Fruit fly (Drosophila melanogaster) whole organism, adult: ENCODE measurements around the gene Amnionless.

Experiments used
- CG33017 ChIP-seq: fragments of 200-800 bp; sonication (Bioruptor generic); optimal IDR thresholded peaks from 2 replicates; lab custom pipeline; 2018; ENCODE audit warnings: missing biosample characterization, mild to moderate bottlenecking, missing genetic modification characterization, moderate library complexity
- Clk ChIP-seq: fragments of 200-800 bp; sonication (Bioruptor generic); optimal IDR thresholded peaks from 2 replicates; lab custom pipeline; 2017; ENCODE audit warnings: missing biosample characterization, missing genetic modification characterization
- Crg-1 ChIP-seq: fragments of 200-800 bp; sonication (Bioruptor generic); optimal IDR thresholded peaks from 2 replicates; lab custom pipeline; 2016; ENCODE audit warnings: missing biosample characterization, missing genetic modification characterization
- Mnt ChIP-seq: fragments of 200-800 bp; sonication (Bioruptor generic); optimal IDR thresholded peaks from 2 replicates; lab custom pipeline; 2016; ENCODE audit warnings: missing biosample characterization, mild to moderate bottlenecking, missing genetic modification characterization
- ovo ChIP-seq: fragments of 200-800 bp; sonication (Bioruptor generic); optimal IDR thresholded peaks from 2 replicates; lab custom pipeline; 2016; ENCODE audit warnings: missing biosample characterization, missing genetic modification characterization
- toe ChIP-seq: fragments of 200-800 bp; sonication (Bioruptor generic); optimal IDR thresholded peaks from 2 replicates; lab custom pipeline; 2016; ENCODE audit warnings: missing biosample characterization, missing genetic modification characterization

dm6 chr2L:290373-290772 lies 1.4 kb upstream of the Amnionless start:
- TF ChIP-seq Mnt (GFP tag; lab: Kevin White, UChicago): no peak
- TF ChIP-seq CG33017 (tag; lab: Kevin White, UChicago): no peak
- TF ChIP-seq ovo (GFP tag; lab: Kevin White, UChicago): no peak
- TF ChIP-seq toe (GFP tag; lab: Kevin White, UChicago): no peak
- no peak for TF ChIP-seq Crg-1 (GFP tag; lab: Kevin White, UChicago)
- no peak for TF ChIP-seq Clk (GFP tag; lab: Kevin White, UChicago)
